Worm (Caenorhabditis elegans): Measurements from ENCODE around the gene col-20.
A peak's percentile ranks its signal among the peaks of the same experiment; 100 is the strongest.

DNA sequence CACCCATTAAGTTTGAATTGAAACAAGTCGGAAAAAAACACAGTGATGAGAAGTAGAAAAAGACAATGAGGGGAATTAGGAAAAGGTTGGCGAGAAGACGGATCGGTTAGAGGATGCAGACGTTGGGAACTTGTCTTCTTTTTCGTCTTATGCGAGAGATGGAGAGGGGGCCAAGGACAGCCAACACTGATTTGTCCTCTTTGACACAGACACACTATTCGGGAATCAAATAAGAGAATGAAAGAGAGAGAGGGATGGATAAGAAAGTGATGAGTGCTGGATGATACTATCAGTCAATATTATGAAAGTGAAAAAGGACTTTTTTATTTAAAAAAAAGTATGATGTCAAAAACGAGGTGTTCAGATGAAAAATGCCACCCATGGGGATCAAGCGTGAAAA is 48.9 kb downstream of the col-20 start, which contains the start of gene lact-5:
- TF ChIP-seq blmp-1 (tag; optimal IDR thresholded peaks at IDR 0.05; ENCODE audit: insufficient read depth) (peak; percentile 94), ztf-1 (GFP tag; conservative IDR thresholded peaks at IDR 0.05) (no peak), snpc-4 (tag; optimal IDR thresholded peaks at IDR 0.05) (no peak)

Measured in whole organism, L2 larva.